Fruit fly (Drosophila melanogaster): ENCODE data around the gene PK2-R2.

The PK2-R2 gene

DNA sequence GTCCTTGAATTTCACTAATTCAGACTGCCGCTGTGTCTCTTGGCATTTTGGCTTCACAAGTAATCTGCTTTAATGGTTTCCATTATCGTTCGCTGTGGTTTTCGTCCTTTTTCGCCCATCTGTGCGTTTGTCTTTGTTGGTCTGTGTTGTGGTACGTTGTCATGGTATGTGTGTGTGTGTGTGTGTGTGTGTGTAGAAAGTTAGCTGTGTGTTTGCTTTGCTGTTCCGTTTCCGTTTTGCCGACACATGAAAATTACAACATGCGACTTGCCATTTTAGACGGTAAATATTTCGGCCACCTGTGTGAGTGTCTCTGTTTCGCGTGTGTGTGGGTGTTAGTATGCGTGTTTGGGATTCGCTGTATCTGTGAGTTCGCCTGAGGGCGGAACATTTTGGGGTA, 23.0 kb upstream of the PK2-R2 start:
- no peak for TF ChIP-seq CG17801 (GFP tag; optimal IDR thresholded peaks at IDR 0.05; ENCODE audit: partially characterized antibody)

DNA sequence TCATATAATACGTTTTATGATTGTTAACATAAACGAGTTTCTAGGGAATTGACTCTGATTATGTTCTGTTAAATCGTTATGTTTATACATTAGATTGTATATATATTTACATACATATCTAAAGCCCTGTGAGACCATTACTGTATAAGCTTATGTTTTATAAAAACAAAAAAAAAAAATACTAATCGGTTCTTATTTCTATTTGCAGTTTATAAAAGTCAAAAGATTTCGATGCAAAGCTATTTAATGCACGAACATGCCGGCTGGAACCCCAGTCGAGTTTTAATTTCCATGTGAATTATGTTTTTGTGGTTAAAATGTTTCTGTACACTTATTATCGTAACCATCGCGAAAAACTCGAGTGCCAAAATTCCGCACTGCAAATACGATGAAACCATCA, 19.4 kb upstream of the PK2-R2 start, which contains the start of gene mthl12:
Gene mthl12 (plus strand): TSS at position 301 of the 400 bp plus-strand sequence.
- TF ChIP-seq CG17801 (GFP tag; optimal IDR thresholded peaks at IDR 0.05; ENCODE audit: partially characterized antibody) = no peak

DNA sequence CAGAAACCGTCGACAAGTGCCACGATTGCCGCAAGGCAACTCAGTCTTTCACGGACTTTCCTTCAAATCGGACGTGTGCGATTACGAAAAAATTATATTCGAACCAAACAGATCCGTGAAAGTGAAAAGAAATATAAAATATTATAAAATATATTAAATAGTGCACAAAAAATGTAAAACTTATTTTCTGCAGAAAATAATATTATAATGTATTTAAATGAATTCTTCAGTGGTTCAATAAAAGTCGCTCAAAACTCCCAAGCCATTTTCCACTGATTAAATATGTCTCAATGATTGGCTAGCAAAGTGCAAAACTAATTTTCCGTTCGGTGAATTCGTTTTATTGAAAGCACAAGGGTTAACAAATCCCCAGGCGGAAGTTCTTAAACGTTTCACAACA, 4.1 kb upstream of the PK2-R2 start, which contains the start of gene PK2-R1:
Gene PK2-R1 (plus strand): TSS at position 301 of the 400 bp plus-strand sequence.
- no peak for TF ChIP-seq CG17801 (GFP tag; optimal IDR thresholded peaks at IDR 0.05; ENCODE audit: partially characterized antibody)

- no peak for TF ChIP-seq CG17801 (GFP tag; optimal IDR thresholded peaks at IDR 0.05; ENCODE audit: partially characterized antibody)
Observed at dm6 chr3R:13333031-13333430, 935 bp downstream of the PK2-R2 start.

DNA sequence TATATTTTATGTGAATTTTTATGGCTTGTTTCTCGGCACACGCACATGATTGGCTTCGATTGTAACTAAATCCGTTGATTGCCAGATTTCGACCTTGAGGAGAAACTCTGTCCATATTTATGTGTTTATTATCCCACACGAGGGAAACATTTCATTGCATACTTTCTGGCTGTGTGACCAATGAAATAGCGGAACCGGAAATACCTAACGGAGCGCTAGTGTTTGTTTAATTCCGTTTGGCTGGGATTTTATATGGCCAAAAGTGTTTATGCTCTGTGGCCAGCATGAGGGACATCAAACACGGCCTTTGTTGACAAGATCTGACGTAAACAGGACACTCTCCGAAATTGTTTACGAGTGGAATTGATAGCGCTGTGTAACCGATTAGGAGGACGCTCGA, 14.1 kb downstream of the PK2-R2 start:
- peak; percentile 9 for TF ChIP-seq CG17801 (GFP tag; optimal IDR thresholded peaks at IDR 0.05; ENCODE audit: partially characterized antibody)

dm6 chr3R:13319170-13319569, 14.8 kb downstream of the PK2-R2 start, which contains the start of gene CG45080:
Gene CG45080 (minus strand): TSS chr3R:13319270.
- TF ChIP-seq CG17801 (GFP tag; optimal IDR thresholded peaks at IDR 0.05; ENCODE audit: partially characterized antibody) = no peak

dm6 chr3R:13313088-13313487, 20.9 kb downstream of the PK2-R2 start, which contains the start of gene CG44142:
Gene CG44142 (minus strand): TSS chr3R:13313188.
- TF ChIP-seq CG17801 (GFP tag; optimal IDR thresholded peaks at IDR 0.05; ENCODE audit: partially characterized antibody) = no peak

dm6 chr3R:13309133-13309711, 24.7 kb downstream of the PK2-R2 start:
- no peak for TF ChIP-seq CG17801 (GFP tag; optimal IDR thresholded peaks at IDR 0.05; ENCODE audit: partially characterized antibody)

DNA sequence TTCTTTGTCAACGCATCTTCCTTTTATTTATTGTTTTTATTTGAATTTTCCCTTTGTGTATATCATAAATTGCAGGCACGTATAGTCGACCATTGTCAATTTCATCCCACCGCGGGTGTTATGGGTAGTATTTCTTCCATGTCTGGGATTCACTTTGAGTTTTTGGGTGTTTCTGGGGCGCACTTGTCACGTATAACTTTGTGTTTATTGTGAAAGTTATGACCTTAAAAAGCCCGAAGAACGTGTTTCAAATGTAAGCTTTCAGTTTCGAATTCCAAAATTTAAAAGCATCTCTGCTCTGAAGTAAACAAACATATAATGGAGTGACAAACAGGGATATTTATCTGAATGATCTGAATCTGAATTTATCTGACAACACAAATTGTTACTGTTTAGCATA, 27.4 kb downstream of the PK2-R2 start:
- TF ChIP-seq CG17801 (GFP tag; optimal IDR thresholded peaks at IDR 0.05; ENCODE audit: partially characterized antibody) = no peak

- no peak for TF ChIP-seq CG17801 (GFP tag; optimal IDR thresholded peaks at IDR 0.05; ENCODE audit: partially characterized antibody)
Observed at dm6 chr3R:13305318-13305899, 28.6 kb downstream of the PK2-R2 start.

DNA sequence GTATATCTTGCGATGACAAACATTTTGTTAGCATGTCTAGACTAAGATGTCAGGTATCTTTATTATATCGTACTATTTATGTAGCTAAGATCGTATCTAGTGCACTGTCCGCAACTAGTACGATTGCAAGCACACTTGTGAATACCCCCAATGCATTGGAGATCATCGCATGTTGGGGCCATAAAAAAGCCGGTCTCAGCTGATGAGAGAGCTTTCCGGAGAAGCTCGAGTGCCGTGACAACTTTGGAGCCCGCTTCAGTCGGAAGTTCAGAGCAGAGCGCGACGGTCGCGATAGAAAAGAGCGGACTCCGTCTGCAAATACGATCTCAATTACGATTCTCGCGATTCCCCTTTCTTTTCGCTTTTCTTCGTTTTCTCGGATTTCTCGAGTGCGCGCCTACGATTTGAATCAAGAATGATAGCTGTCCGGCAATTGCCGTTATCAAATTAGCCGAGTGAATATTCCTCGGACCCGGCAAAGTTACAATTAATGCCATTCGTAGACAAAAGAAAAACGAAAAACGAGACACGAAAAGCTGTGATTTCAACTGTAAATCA, 29.4 kb downstream of the PK2-R2 start:
- no peak for TF ChIP-seq CG17801 (GFP tag; optimal IDR thresholded peaks at IDR 0.05; ENCODE audit: partially characterized antibody)

- TF ChIP-seq CG17801 (GFP tag; optimal IDR thresholded peaks at IDR 0.05; ENCODE audit: partially characterized antibody) = no peak
Observed at dm6 chr3R:13303126-13303525, 30.8 kb downstream of the PK2-R2 start, which contains the start of gene CG43208. Gene CG43208 (plus strand): TSS chr3R:13303426.

DNA sequence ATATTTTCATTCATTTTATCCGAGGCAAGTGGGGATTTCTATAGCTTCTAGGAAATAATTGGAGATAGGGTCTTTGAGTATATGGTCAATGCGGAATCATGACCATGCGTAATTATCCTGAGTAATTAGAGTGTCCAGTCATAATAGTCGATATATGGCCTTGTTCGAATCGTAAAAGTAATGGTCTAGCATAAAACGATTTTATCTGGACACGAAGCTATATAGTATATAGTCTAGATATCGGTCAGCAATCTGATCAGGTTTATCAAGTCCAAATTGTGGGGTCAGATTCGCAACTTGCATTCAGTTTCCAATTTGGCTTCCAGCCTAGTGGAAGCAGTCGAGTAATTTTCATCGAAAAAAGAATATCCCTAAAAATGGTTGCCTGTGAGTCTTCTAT, 31.6 kb downstream of the PK2-R2 start, which contains the start of gene CG32473:
Gene CG32473 (plus strand): TSS at position 301 of the 400 bp plus-strand sequence.
- no peak for TF ChIP-seq CG17801 (GFP tag; optimal IDR thresholded peaks at IDR 0.05; ENCODE audit: partially characterized antibody)

dm6 chr3R:13298114-13298818, 35.7 kb downstream of the PK2-R2 start, which contains the start of gene CG8774:
Gene CG8774 (plus strand): TSS chr3R:13298768.
- no peak for TF ChIP-seq CG17801 (GFP tag; optimal IDR thresholded peaks at IDR 0.05; ENCODE audit: partially characterized antibody)

- no peak for TF ChIP-seq CG17801 (GFP tag; optimal IDR thresholded peaks at IDR 0.05; ENCODE audit: partially characterized antibody)
Observed at dm6 chr3R:13294461-13294860, 39.5 kb downstream of the PK2-R2 start, which contains the start of gene CG8773. Gene CG8773 (plus strand): TSS chr3R:13294748.

Measured in ovary, adult (tissue).